Worm (Caenorhabditis elegans): ENCODE results near the gene elb-1.
A peak's percentile ranks its signal among the peaks of the same experiment; 100 is the strongest.

elb-1 gene

ce11 chrIII:11692380-11692779 lies 26.9 kb downstream of the elb-1 start:
- no peak for TF ChIP-seq mes-2 (tag; optimal IDR thresholded peaks at IDR 0.05; ENCODE audit: poor library complexity, severe bottlenecking)
- TF ChIP-seq saeg-2 (GFP tag; IDR thresholded peaks at IDR 0.05), result no peak
- peak; percentile 68 for TF ChIP-seq egl-43 (GFP tag; IDR thresholded peaks at IDR 0.05)
- peak; percentile 57; the same call in 1 of the 2 replicates for TF ChIP-seq lim-7 (GFP tag; IDR thresholded peaks at IDR 0.05)
- TF ChIP-seq madf-5 (GFP tag; IDR thresholded peaks at IDR 0.05), result no peak
- TF ChIP-seq daf-8 (GFP tag; IDR thresholded peaks at IDR 0.05), result no peak
- no peak for TF ChIP-seq hlh-30 (tag; optimal IDR thresholded peaks at IDR 0.05; ENCODE audit: insufficient read depth)
- TF ChIP-seq hif-1 (tag; optimal IDR thresholded peaks at IDR 0.05), result peak in 1 of 2 experiments; percentile 42
- TF ChIP-seq fos-1 (tag; optimal IDR thresholded peaks at IDR 0.05), result no peak
- TF ChIP-seq dve-1 (tag; optimal IDR thresholded peaks at IDR 0.05; ENCODE audit: insufficient read depth), result no peak
- peak; percentile 10 for TF ChIP-seq gei-8 (GFP tag; optimal IDR thresholded peaks at IDR 0.05)
- no peak for TF ChIP-seq lsy-2 (tag; optimal IDR thresholded peaks at IDR 0.05)
- no peak for TF ChIP-seq zag-1 (tag; optimal IDR thresholded peaks at IDR 0.05)
- TF ChIP-seq ztf-11 (tag; optimal IDR thresholded peaks at IDR 0.05), result no peak
- peak; percentile 53; the same call in 1 of the 2 replicates for TF ChIP-seq set-16 (GFP tag; IDR thresholded peaks at IDR 0.05)
- TF ChIP-seq D1046.2 (GFP tag; IDR thresholded peaks at IDR 0.05), result 0 out of 2 replicates have a peak, but pooled peaks have one; percentile 39
- TF ChIP-seq Y48G9A.11 (GFP tag; IDR thresholded peaks at IDR 0.05), result 0 out of 2 replicates have a peak, but pooled peaks have one; percentile 23
- 0 out of 2 replicates have a peak, but pooled peaks have one; percentile 25 for TF ChIP-seq tra-1 (GFP tag; IDR thresholded peaks at IDR 0.05)
- no peak for TF ChIP-seq dpl-1 (GFP tag; optimal IDR thresholded peaks at IDR 0.05)
- peak; percentile 58 for TF ChIP-seq sdz-12 (GFP tag; optimal IDR thresholded peaks at IDR 0.05)
- no peak for TF ChIP-seq nhr-111 (GFP tag; optimal IDR thresholded peaks at IDR 0.05)
- TF ChIP-seq aha-1 (tag), result peak; percentile 50

- TF ChIP-seq aha-1 (tag) (peak; percentile 90), lin-1 (GFP tag; IDR thresholded peaks at IDR 0.05) (no peak)
These were observed 29.4 kb downstream of the elb-1 start for ce11 chrIII:11689887-11690286.

- TF ChIP-seq nhr-42 (GFP tag; IDR thresholded peaks at IDR 0.05) (no peak), unc-62 (GFP tag; optimal IDR thresholded peaks at IDR 0.05 in 1 of 2) (no peak), unc-62 (tag; optimal IDR thresholded peaks at IDR 0.05) (no peak), cey-2 (tag; optimal IDR thresholded peaks at IDR 0.05; ENCODE audit: borderline replicate concordance, insufficient read depth) (no peak), T20F7.1 (GFP tag; optimal IDR thresholded peaks at IDR 0.05) (no peak), nhr-6 (tag; optimal IDR thresholded peaks at IDR 0.05) (peak; percentile 45), F10B5.3 (tag; optimal IDR thresholded peaks at IDR 0.05) (no peak), unc-130 (GFP tag; optimal IDR thresholded peaks at IDR 0.05) (no peak), ZK337.2 (GFP tag; IDR thresholded peaks at IDR 0.05) (no peak), Y5F2A.4 (GFP tag; optimal IDR thresholded peaks at IDR 0.05) (no peak), ceh-62 (tag; optimal IDR thresholded peaks at IDR 0.05) (no peak), unc-39 (tag; optimal IDR thresholded peaks at IDR 0.05) (no peak), F26F4.8 (GFP tag; conservative IDR thresholded peaks at IDR 0.05) (no peak), Y75B8A.6 (GFP tag; IDR thresholded peaks at IDR 0.05) (no peak), ceh-32 (tag; optimal IDR thresholded peaks at IDR 0.05; ENCODE audit: poor library complexity) (no peak), daf-16 (GFP tag; optimal IDR thresholded peaks at IDR 0.05) (no peak), daf-16 (tag; optimal IDR thresholded peaks at IDR 0.05) (peak; percentile 93), jun-1 (tag; optimal IDR thresholded peaks at IDR 0.05) (peak; percentile 37), zfp-3 (GFP tag; conservative IDR thresholded peaks at IDR 0.05) (no peak), mes-2 (tag; optimal IDR thresholded peaks at IDR 0.05; ENCODE audit: poor library complexity, severe bottlenecking) (peak; percentile 68), daf-19 (GFP tag; conservative IDR thresholded peaks at IDR 0.05) (no peak), lin-15B (tag; optimal IDR thresholded peaks at IDR 0.05) (no peak), Y48G9A.11 (GFP tag; IDR thresholded peaks at IDR 0.05) (no peak), madf-5 (GFP tag; IDR thresholded peaks at IDR 0.05) (no peak), F44E2.7 (GFP tag; IDR thresholded peaks at IDR 0.05) (no peak), duxl-1 (tag; optimal IDR thresholded peaks at IDR 0.05; ENCODE audit: poor library complexity) (no peak), lin-39 (tag; optimal IDR thresholded peaks at IDR 0.05) (no peak), zip-11 (GFP tag; IDR thresholded peaks at IDR 0.05) (no peak), nhr-28 (tag; optimal IDR thresholded peaks at IDR 0.05) (peak; percentile 99)
These were observed 29.9 kb downstream of the elb-1 start for ce11 chrIII:11689303-11689702.

Measured in whole organism, L4 larva.